Fruit fly (Drosophila melanogaster) whole organism, embryonic: Measurements from ENCODE around the gene CG43450.
A peak's percentile ranks its signal among the peaks of the same experiment; 100 is the strongest.

Source experiments
- Bgb ChIP-seq: fragments of 200-800 bp; sonication (Bioruptor generic); IDR thresholded peaks from 2 replicates; pipeline ENCODE4 v1.3.6; 2022; ENCODE audit warnings: missing biosample characterization, missing genetic modification characterization; ENCODE audit not compliant: partially characterized antibody
- CG10321 ChIP-seq: fragments of 200-800 bp; sonication (Bioruptor generic); IDR thresholded peaks from 2 replicates; pipeline ENCODE4 v1.3.6; 2022; ENCODE audit warnings: missing biosample characterization, missing genetic modification characterization
- CG11085 ChIP-seq: fragments of 200-800 bp; sonication (Bioruptor generic); IDR thresholded peaks from 2 replicates; pipeline ENCODE4 v1.3.6; 2022; ENCODE audit warnings: missing biosample characterization, missing genetic modification characterization
- CG11247 ChIP-seq: fragments of 200-800 bp; sonication (Bioruptor generic); IDR thresholded peaks from 2 replicates; pipeline ENCODE4 v1.3.6; 2022; ENCODE audit warnings: missing biosample characterization, missing genetic modification characterization
- CG11456 ChIP-seq: fragments of 200-800 bp; sonication (Bioruptor generic); IDR thresholded peaks from 3 replicates; pipeline ENCODE4 v1.3.6; 2022; ENCODE audit warnings: missing biosample characterization, missing genetic modification characterization
- CG12391 ChIP-seq: fragments of 200-800 bp; sonication (Bioruptor generic); optimal IDR thresholded peaks from 3 replicates; lab custom pipeline; 2018; ENCODE audit warnings: missing biosample characterization, mild to moderate bottlenecking, missing genetic modification characterization, moderate library complexity
- CG13287 ChIP-seq: fragments of 200-800 bp; sonication (Bioruptor generic); IDR thresholded peaks from 2 replicates; pipeline ENCODE4 v1.3.6; 2022; ENCODE audit warnings: missing biosample characterization, missing genetic modification characterization; ENCODE audit not compliant: partially characterized antibody
- CG15073 ChIP-seq: fragments of 200-800 bp; sonication (Bioruptor generic); optimal IDR thresholded peaks from 2 replicates; lab custom pipeline; 2016; ENCODE audit warnings: missing biosample characterization, missing genetic modification characterization
- CG17829 ChIP-seq: fragments of 200-800 bp; optimal IDR thresholded peaks from 2 replicates; lab custom pipeline; 2019; ENCODE audit warnings: missing biosample characterization, mild to moderate bottlenecking, missing genetic modification characterization, moderate library complexity
- CG2199 ChIP-seq: fragments of 200-800 bp; sonication (Bioruptor generic); IDR thresholded peaks from 3 replicates; pipeline ENCODE4 v1.3.6; 2022; ENCODE audit warnings: missing biosample characterization, missing genetic modification characterization
- CG32532 ChIP-seq: fragments of 200-800 bp; sonication (Bioruptor generic); IDR thresholded peaks from 2 replicates; pipeline ENCODE4 v1.3.6; 2022; ENCODE audit warnings: missing biosample characterization, missing genetic modification characterization
- CG32767 ChIP-seq: fragments of 200-800 bp; sonication (Bioruptor generic); IDR thresholded peaks from 2 replicates; pipeline ENCODE4 v1.3.6; 2022; ENCODE audit warnings: missing biosample characterization, missing genetic modification characterization
- CG34224 ChIP-seq: fragments of 200-800 bp; sonication (Bioruptor generic); IDR thresholded peaks from 3 replicates; pipeline ENCODE4 v1.3.6; 2022; ENCODE audit warnings: missing biosample characterization, missing genetic modification characterization; ENCODE audit not compliant: partially characterized antibody
- CG4707 ChIP-seq: fragments of 200-800 bp; sonication (Bioruptor generic); optimal IDR thresholded peaks from 2 replicates; lab custom pipeline; 2018; ENCODE audit warnings: missing biosample characterization, mild to moderate bottlenecking, missing genetic modification characterization, moderate library complexity
- CG6791 ChIP-seq: fragments of 200-800 bp; sonication (Bioruptor generic); IDR thresholded peaks from 3 replicates; pipeline ENCODE4 v1.3.6; 2022; ENCODE audit warnings: missing biosample characterization, missing genetic modification characterization; ENCODE audit not compliant: partially characterized antibody
- CG9932 ChIP-seq: fragments of 200-800 bp; sonication (Bioruptor generic); IDR thresholded peaks from 2 replicates; pipeline ENCODE4 v1.3.6; 2022; ENCODE audit warnings: missing biosample characterization, missing genetic modification characterization
- CTCF ChIP-seq: fragments of 200-800 bp; sonication (Bioruptor generic); optimal IDR thresholded peaks from 2 replicates; lab custom pipeline; 2017; ENCODE audit warnings: missing biosample characterization, mild to moderate bottlenecking, missing genetic modification characterization, moderate library complexity
- Drgx ChIP-seq: fragments of 200-800 bp; sonication (Bioruptor generic); IDR thresholded peaks from 2 replicates; pipeline ENCODE4 v1.3.6; 2022; ENCODE audit warnings: missing biosample characterization, missing genetic modification characterization
- Ets65A ChIP-seq: fragments of 200-800 bp; sonication (Bioruptor generic); peaks from one replicate; lab custom pipeline; 2016; ENCODE audit warnings: missing biosample characterization, missing genetic modification characterization
- Ets97D ChIP-seq: fragments of 200-800 bp; sonication (Bioruptor generic); optimal IDR thresholded peaks from 3 replicates; lab custom pipeline; 2016; ENCODE audit warnings: missing biosample characterization, missing genetic modification characterization
- Fer1 ChIP-seq: fragments of 200-800 bp; sonication (Bioruptor generic); optimal IDR thresholded peaks from 2 replicates; lab custom pipeline; 2017; ENCODE audit warnings: missing biosample characterization, mild to moderate bottlenecking, missing genetic modification characterization
- HLH54F ChIP-seq: fragments of 200-800 bp; sonication (Bioruptor generic); optimal IDR thresholded peaks from 3 replicates; lab custom pipeline; 2016; ENCODE audit warnings: missing biosample characterization, missing genetic modification characterization
- HmgZ ChIP-seq: fragments of 200-800 bp; sonication (Bioruptor generic); optimal IDR thresholded peaks from 2 replicates; lab custom pipeline; 2018; ENCODE audit warnings: missing biosample characterization, mild to moderate bottlenecking, missing genetic modification characterization
- NC2β ChIP-seq: fragments of 200-800 bp; sonication (Bioruptor generic); optimal IDR thresholded peaks from 2 replicates; lab custom pipeline; 2016; ENCODE audit warnings: missing biosample characterization, missing genetic modification characterization
- PHDP ChIP-seq: fragments of 200-800 bp; sonication (Bioruptor generic); optimal IDR thresholded peaks from 3 replicates; lab custom pipeline; 2018; ENCODE audit warnings: missing biosample characterization, mild to moderate bottlenecking, missing genetic modification characterization, moderate library complexity
- Rfx ChIP-seq: fragments of 200-800 bp; sonication (Bioruptor generic); IDR thresholded peaks from 2 replicates; pipeline ENCODE4 v1.3.6; 2022; ENCODE audit warnings: missing biosample characterization, missing genetic modification characterization
- Sry-β ChIP-seq: fragments of 200-800 bp; sonication (Bioruptor generic); optimal IDR thresholded peaks from 2 replicates; lab custom pipeline; 2018; ENCODE audit warnings: missing biosample characterization, mild to moderate bottlenecking, missing genetic modification characterization, moderate library complexity
- TFAM ChIP-seq: fragments of 200-800 bp; sonication (Bioruptor generic); optimal IDR thresholded peaks from 2 replicates; lab custom pipeline; 2017; ENCODE audit warnings: missing biosample characterization, missing genetic modification characterization, inconsistent platforms
- Xbp1 ChIP-seq: fragments of 200-800 bp; sonication (Bioruptor generic); optimal IDR thresholded peaks from 3 replicates; lab custom pipeline; 2016; ENCODE audit warnings: missing biosample characterization, mild to moderate bottlenecking, missing genetic modification characterization
- amos ChIP-seq: fragments of 200-800 bp; sonication (Bioruptor generic); IDR thresholded peaks from 2 replicates; pipeline ENCODE4 v1.3.6; 2022; ENCODE audit warnings: missing biosample characterization, missing genetic modification characterization; ENCODE audit not compliant: partially characterized antibody
- btn ChIP-seq: fragments of 200-800 bp; sonication (Bioruptor generic); optimal IDR thresholded peaks from 2 replicates; lab custom pipeline; 2016; ENCODE audit warnings: missing biosample characterization, missing genetic modification characterization
- chif ChIP-seq, 2 experiments: fragments of 200-800 bp; sonication (Bioruptor generic); optimal IDR thresholded peaks; 3 replicates each; lab custom pipeline; 2016; ENCODE audit warnings: missing biosample characterization in 2 of 2, missing genetic modification characterization in 2 of 2
- chm ChIP-seq: fragments of 200-800 bp; sonication (Bioruptor generic); IDR thresholded peaks from 2 replicates; pipeline ENCODE4 v1.3.6; 2022; ENCODE audit warnings: missing biosample characterization, missing genetic modification characterization
- chn ChIP-seq: fragments of 200-800 bp; sonication (Bioruptor generic); optimal IDR thresholded peaks from 2 replicates; lab custom pipeline; 2016; ENCODE audit warnings: missing biosample characterization, missing genetic modification characterization
- ci ChIP-seq: fragments of 200-800 bp; sonication (Bioruptor generic); IDR thresholded peaks from 3 replicates; pipeline ENCODE4 v1.3.6; 2022; ENCODE audit warnings: missing biosample characterization, missing genetic modification characterization
- fd3F ChIP-seq: fragments of 200-800 bp; sonication (Bioruptor generic); optimal IDR thresholded peaks from 2 replicates; lab custom pipeline; 2018; ENCODE audit warnings: missing biosample characterization, mild to moderate bottlenecking, missing genetic modification characterization, moderate library complexity
- h ChIP-seq: fragments of >200 bp; optimal IDR thresholded peaks from 2 replicates; lab custom pipeline; 2017
- hb ChIP-seq: fragments of 200-800 bp; sonication (Bioruptor generic); IDR thresholded peaks from 3 replicates; pipeline ENCODE4 v1.3.6; 2022; ENCODE audit warnings: missing biosample characterization, missing genetic modification characterization; ENCODE audit not compliant: partially characterized antibody
- inv ChIP-seq: fragments of 200-800 bp; sonication (Bioruptor generic); IDR thresholded peaks from 2 replicates; pipeline ENCODE4 v1.3.6; 2022; ENCODE audit warnings: missing biosample characterization, missing genetic modification characterization; ENCODE audit not compliant: partially characterized antibody
- ken ChIP-seq: fragments of 200-800 bp; sonication (Bioruptor generic); IDR thresholded peaks from 3 replicates; pipeline ENCODE4 v1.3.6; 2022; ENCODE audit warnings: missing biosample characterization, missing genetic modification characterization
- klu ChIP-seq: fragments of 200-800 bp; sonication (Bioruptor generic); IDR thresholded peaks from 2 replicates; pipeline ENCODE4 v1.3.6; 2022; ENCODE audit warnings: missing biosample characterization, missing genetic modification characterization
- phol ChIP-seq: fragments of 200-800 bp; sonication (Bioruptor generic); optimal IDR thresholded peaks from 3 replicates; lab custom pipeline; 2018; ENCODE audit warnings: missing biosample characterization, mild to moderate bottlenecking, missing genetic modification characterization, moderate library complexity
- prd ChIP-seq, 3 experiments: fragments of >200 bp in 2 of 3; fragments of 200-800 bp in 1 of 3; sonication (Bioruptor generic) in 1 of 3; optimal IDR thresholded peaks in 2 of 3; IDR thresholded peaks in 1 of 3; 2 replicates in 2 of 3; 3 replicates in 1 of 3; pipeline versions ENCODE4 v1.3.6 to Lab custom; 2017 to 2022; ENCODE audit warnings: missing biosample characterization in 1 of 3, missing genetic modification characterization in 1 of 3
- sens-2 ChIP-seq: fragments of 200-800 bp; sonication (Bioruptor generic); IDR thresholded peaks from 2 replicates; pipeline ENCODE4 v1.3.6; 2022; ENCODE audit warnings: missing biosample characterization, missing genetic modification characterization
- sima ChIP-seq: fragments of 200-800 bp; sonication (Bioruptor generic); optimal IDR thresholded peaks from 2 replicates; lab custom pipeline; 2016; ENCODE audit warnings: missing biosample characterization, missing genetic modification characterization
- sisA ChIP-seq: fragments of 200-800 bp; sonication (Bioruptor generic); IDR thresholded peaks from 2 replicates; pipeline ENCODE4 v1.3.6; 2022; ENCODE audit warnings: missing biosample characterization, missing genetic modification characterization
- slbo ChIP-seq: fragments of 200-800 bp; sonication (Bioruptor generic); IDR thresholded peaks from 2 replicates; pipeline ENCODE4 v1.3.6; 2022; ENCODE audit warnings: missing biosample characterization, missing genetic modification characterization
- sob ChIP-seq: fragments of 200-800 bp; sonication (Bioruptor generic); IDR thresholded peaks from 2 replicates; pipeline ENCODE4 v1.3.6; 2022; ENCODE audit warnings: missing biosample characterization, missing genetic modification characterization
- tio ChIP-seq: fragments of 200-800 bp; sonication (Bioruptor generic); optimal IDR thresholded peaks from 2 replicates; lab custom pipeline; 2017; ENCODE audit warnings: missing biosample characterization, missing genetic modification characterization, inconsistent platforms
- zen2 ChIP-seq: fragments of 200-800 bp; sonication (Bioruptor generic); IDR thresholded peaks from 3 replicates; pipeline ENCODE4 v1.3.6; 2022; ENCODE audit warnings: missing biosample characterization, missing genetic modification characterization; ENCODE audit not compliant: partially characterized antibody

CG43450 gene

dm6 chr3R:12221366-12221916 is 26.3 kb downstream of the CG43450 start, which contains the start of gene CG4860 (continued):
- TF ChIP-seq Ets97D (GFP tag; lab: Kevin White, UChicago) (peak; percentile 48), CG12391 (tag; lab: Kevin White, UChicago) (peak; percentile 89), CG17829 (peak; percentile 85), ci (GFP tag; lab: Robert Waterston, UW) (peak; percentile 87), CG32532 (peak; percentile 95), zen2 (GFP tag; lab: Robert Waterston, UW) (no peak), CG10321 (GFP tag; lab: Robert Waterston, UW) (peak; percentile 60), sens-2 (GFP tag; lab: Robert Waterston, UW) (peak; percentile 62; the same call in 1 of the 2 replicates), slbo (peak; percentile 94), TFAM (GFP tag; lab: Kevin White, UChicago) (peak; percentile 49), HLH54F (peak; percentile 89), chn (peak; percentile 80), CG4707 (GFP tag; lab: Kevin White, UChicago) (no peak), btn (GFP tag; lab: Kevin White, UChicago) (peak; percentile 61), CG11085 (GFP tag; lab: Robert Waterston, UW) (peak; percentile 72), Sry-β (GFP tag; lab: Kevin White, UChicago) (no peak), NC2β (GFP tag; lab: Kevin White, UChicago) (peak; percentile 55)

- TF ChIP-seq Fer1 (GFP tag; lab: Kevin White, UChicago), result no peak
- peak; percentile 36; the same call in 1 of the 2 replicates for TF ChIP-seq inv
- 0 out of 3 replicates have a peak, but pooled peaks have one; percentile 16 for TF ChIP-seq ken
- TF ChIP-seq fd3F (GFP tag; lab: Kevin White, UChicago), result no peak
- peak; percentile 30; the same call in 1 of the 3 replicates for TF ChIP-seq CG11456 (GFP tag; lab: Robert Waterston, UW)
- peak; percentile 8; the same call in 1 of the 2 replicates for TF ChIP-seq CG11247 (GFP tag; lab: Robert Waterston, UW)
- peak in 1 of 2 experiments; percentile 87 for TF ChIP-seq prd (optimal IDR thresholded peaks at IDR 0.05; lab: Kevin White, UChicago)
- no peak for TF ChIP-seq prd (GFP tag; IDR thresholded peaks at IDR 0.05; lab: Robert Waterston, UW)
- peak; percentile 69 for TF ChIP-seq amos
- TF ChIP-seq Rfx, result peak; percentile 39; the same call in 1 of the 2 replicates
- peak; percentile 65; the same call in 2 of the 3 replicates for TF ChIP-seq CG2199
- TF ChIP-seq tio (GFP tag; lab: Kevin White, UChicago), result no peak
- TF ChIP-seq hb (GFP tag; lab: Robert Waterston, UW), result no peak
- peak; percentile 98 for TF ChIP-seq CTCF
- no peak for TF ChIP-seq klu (GFP tag; lab: Robert Waterston, UW)
- TF ChIP-seq chif (GFP tag; optimal IDR thresholded peaks at IDR 0.05; lab: Kevin White, UChicago), result peak in 1 of 2 experiments; percentile 15
- TF ChIP-seq chm, result 0 out of 2 replicates have a peak, but pooled peaks have one; percentile 13
- no peak for TF ChIP-seq PHDP (tag; lab: Kevin White, UChicago)
- TF ChIP-seq phol, result peak; percentile 13
- no peak for TF ChIP-seq CG15073
- TF ChIP-seq CG32767, result no peak
- TF ChIP-seq CG6791 (GFP tag; lab: Robert Waterston, UW), result peak; percentile 45; the same call in 2 of the 3 replicates
- 0 out of 2 replicates have a peak, but pooled peaks have one; percentile 16 for TF ChIP-seq sob (GFP tag; lab: Robert Waterston, UW)
- no peak for TF ChIP-seq CG34224 (GFP tag; lab: Robert Waterston, UW)
- peak; percentile 4 for TF ChIP-seq Xbp1 (GFP tag; lab: Kevin White, UChicago)
- peak; percentile 72 for TF ChIP-seq Bgb
- peak; percentile 61 for TF ChIP-seq HmgZ (tag; lab: Kevin White, UChicago)
- TF ChIP-seq h (lab: Kevin White, UChicago), result no peak
- peak; percentile 86 for TF ChIP-seq Ets65A (GFP tag; lab: Kevin White, UChicago)
- no peak for TF ChIP-seq Drgx (GFP tag; lab: Robert Waterston, UW)
- no peak for TF ChIP-seq sima
- TF ChIP-seq CG9932, result peak; percentile 47
- 0 out of 2 replicates have a peak, but pooled peaks have one; percentile 18 for TF ChIP-seq sisA (GFP tag; lab: Robert Waterston, UW)
- peak; percentile 7; the same call in 1 of the 2 replicates for TF ChIP-seq CG13287 (GFP tag; lab: Robert Waterston, UW)
Observed at dm6 chr3R:12222093-12222492, 27.0 kb downstream of the CG43450 start, which contains the start of gene Rsbp15. Rsbp15 (plus strand) TSS chr3R:12222387.
